Fruit fly (Drosophila melanogaster) ovary, adult (tissue): ENCODE results near the gene Or13a.

Experiments
- CG17801 ChIP-seq: fragments of 200-800 bp; optimal IDR thresholded peaks from 2 replicates; lab custom pipeline; 2019; ENCODE audit warnings: missing biosample characterization, mild to moderate bottlenecking, missing genetic modification characterization, moderate library complexity; ENCODE audit not compliant: partially characterized antibody

Or13a gene

DNA sequence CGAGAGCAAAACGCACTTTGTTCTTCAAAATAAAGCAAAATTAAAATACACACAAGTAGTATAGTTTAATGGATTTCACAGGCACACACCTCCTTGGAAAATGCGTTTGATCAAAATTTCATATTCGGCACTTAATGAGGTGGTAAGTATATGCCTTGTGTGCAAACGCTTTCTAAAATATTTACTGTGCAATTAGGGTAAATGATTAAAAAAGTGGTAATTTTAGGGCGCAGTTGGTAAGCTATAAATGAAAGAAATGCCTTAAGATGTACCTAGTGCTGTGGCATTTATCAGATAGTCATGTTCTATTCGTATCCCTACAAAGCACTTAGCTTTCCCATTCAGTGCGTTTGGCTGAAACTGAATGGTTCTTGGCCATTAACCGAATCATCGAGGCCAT is at the start of gene Or13a:
TSS of gene Or13a (plus strand) at position 301 of the 400 bp plus-strand sequence.
- TF ChIP-seq CG17801 (GFP tag; lab: Kevin White, UChicago): no peak

DNA sequence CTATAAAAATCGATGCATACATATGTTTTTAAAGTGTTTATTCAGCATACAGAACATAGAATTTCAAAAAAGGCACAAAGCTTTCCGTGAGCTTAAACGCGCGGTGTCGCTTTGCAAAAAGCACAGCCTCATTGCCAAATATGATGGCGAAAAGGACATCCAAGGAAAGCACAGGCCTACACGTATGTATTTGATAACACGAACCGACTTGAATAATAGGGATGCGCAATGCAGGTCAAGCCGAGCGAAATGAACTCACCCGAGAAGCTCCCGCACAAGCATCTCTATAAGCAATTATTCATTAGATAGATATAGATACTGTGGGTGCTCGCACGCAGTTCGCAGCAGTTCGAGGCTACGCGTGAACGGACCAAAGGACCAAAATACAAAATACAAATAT is 49.4 kb upstream of the Or13a start, which contains the start of gene Lcch3:
TSS of gene Lcch3 (plus strand) at position 301 of the 400 bp plus-strand sequence.
- no peak for TF ChIP-seq CG17801 (GFP tag; lab: Kevin White, UChicago)

DNA sequence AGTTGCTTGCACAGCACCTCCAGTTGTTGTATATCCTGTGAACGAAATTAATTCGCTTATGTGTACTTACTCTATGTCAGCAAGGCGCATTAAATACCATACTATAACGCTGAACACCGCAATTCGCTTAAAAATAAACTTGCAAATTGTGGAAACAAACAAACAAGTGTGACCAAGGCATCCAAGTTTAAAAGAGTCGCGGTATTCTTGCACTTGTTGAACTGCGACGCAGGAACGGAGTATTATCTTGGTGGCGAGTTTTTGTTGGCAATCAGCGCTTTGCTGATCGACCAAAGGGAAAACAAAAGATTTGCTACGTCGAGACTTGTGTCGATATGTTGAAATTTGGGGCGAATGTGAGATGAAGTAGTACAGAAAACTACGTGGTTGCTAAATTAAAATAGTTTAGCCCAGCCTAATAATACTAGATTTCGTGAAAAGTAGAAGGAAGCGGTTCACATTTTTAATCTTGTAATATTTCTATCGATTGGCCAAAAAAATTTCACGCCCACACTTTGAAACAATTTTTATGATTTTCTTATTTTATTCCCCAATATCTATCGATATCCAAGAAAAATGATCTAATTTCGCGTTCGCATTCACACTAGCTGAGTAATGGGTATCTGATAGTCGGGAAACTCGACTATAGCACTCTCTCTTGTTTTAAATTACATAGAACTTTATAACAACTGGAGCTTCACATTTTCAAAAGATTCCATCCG is 40.6 kb upstream of the Or13a start, which contains the start of gene Ranbp16:
TSS of gene Ranbp16 (minus strand) at position 364 of the 722 bp plus-strand sequence.
- TF ChIP-seq CG17801 (GFP tag; lab: Kevin White, UChicago): no peak

DNA sequence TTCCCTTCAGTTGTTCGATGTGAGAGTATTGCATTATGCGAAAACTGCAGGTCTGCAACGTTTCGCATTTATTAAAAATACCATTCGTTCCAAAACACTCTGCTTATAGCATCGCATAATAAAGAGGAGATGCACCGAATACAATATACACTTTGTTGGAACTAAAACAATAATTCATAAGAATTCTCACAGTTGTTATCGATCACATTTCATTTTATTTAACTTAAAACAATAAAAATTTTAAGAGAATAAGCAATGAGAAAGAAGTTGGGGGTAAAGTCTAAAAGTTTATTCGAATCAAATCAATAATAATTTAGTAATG is 40.0 kb upstream of the Or13a start:
- TF ChIP-seq CG17801 (GFP tag; lab: Kevin White, UChicago): no peak

DNA sequence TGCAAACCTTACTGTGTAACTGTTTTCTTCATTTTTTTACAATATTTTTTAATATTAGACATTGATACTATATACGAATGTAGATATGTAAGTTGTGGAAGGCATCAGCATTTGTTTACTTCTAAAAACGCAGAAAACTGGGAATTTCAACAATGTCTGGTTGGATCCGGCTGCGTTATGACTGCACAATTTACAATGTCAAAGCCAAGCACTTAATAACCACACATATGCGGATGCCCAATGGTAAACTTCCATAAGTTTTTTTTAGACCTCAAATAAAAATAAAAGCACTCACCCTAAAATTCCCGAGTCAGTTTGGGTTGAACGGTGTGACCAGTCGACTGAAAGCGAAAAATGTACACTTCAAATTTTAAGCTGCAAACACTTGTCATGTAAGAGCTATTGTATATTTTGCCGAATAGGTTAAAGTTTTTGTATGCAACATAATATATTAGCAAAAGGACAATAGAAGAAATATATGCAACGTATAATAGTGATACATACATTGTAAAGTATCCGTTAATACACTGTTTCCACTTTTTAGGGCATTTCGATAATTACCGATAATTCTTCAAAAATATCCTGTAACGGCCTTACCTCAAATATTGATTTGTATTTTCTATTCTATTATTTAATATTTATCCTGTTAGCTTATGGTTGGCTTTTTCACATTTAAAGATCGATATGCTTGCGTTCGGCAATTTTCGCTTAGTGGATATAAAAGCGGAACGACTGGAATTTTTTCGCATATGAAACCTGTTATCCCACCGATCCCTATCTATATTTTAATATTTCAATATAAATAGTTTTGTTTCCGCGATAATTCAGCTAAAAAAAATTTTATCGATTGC is 33.9 kb upstream of the Or13a start, which contains the start of gene Stim:
TSS of gene Stim (minus strand) at position 347 of the 851 bp plus-strand sequence.
- no peak for TF ChIP-seq CG17801 (GFP tag; lab: Kevin White, UChicago)

DNA sequence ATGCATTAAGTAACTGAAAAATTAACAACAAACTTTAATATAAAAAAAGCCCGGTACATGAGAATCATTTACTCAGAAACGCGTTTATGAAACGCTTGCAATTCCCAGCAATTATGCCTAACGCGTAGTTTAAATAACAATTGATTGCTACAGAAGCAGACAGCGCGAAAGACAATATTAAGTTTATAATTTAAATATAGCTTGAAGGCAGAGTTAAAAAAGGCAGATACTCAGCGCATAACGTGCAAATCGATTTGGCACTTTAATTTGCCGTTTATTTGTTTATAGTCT is 33.3 kb upstream of the Or13a start, which contains the start of gene CG8924:
TSS of gene CG8924 (plus strand) at position 122 of the 291 bp plus-strand sequence.
- no peak for TF ChIP-seq CG17801 (GFP tag; lab: Kevin White, UChicago)

DNA sequence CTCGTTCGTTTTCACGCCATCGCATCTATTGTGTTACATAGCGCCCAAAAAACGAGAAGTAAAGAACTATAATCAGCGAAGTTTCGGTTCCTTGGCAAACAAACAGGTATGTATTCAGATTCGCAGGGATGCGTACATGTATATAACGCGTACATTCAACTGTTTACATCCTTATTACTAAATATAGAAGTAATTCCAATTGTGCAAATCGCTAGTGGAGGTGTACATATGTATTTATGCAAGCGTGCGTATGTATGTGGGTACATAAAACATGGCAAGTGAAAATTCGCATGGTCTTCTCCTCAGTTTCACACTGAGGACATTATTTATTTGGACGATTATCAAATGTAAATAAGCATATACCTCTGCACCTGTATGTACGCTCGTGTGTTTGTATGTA is 32.7 kb upstream of the Or13a start:
- TF ChIP-seq CG17801 (GFP tag; lab: Kevin White, UChicago): no peak

DNA sequence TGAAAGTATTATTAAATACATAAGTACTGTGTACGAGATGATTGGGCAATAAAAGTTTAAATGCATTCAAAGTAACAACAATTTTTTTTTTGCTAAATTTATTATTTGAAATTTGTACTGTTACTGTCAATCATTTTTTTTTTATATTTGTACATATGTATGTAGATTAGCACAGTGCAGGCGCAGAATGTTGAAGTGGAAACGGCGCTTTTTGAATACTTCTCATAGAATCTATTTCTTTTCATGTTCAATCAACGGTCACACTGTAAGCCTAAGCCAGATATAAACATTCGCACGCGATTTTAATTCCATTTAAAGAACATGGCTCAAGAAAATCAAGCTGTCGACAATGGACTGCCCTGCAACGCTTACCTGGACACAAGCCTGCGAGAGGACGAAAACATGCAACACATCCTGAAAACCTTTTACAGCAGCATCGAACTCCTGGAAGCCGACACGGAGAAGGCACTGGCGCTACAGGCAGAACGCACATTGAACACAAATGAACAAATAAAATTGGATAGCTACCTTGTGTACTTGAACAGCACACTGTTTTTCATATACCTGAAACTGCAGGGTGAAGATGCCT is 29.4 kb upstream of the Or13a start, which contains the start of gene Rrp47:
TSS of gene Rrp47 (plus strand) at position 163 of the 589 bp plus-strand sequence.
- TF ChIP-seq CG17801 (GFP tag; lab: Kevin White, UChicago): no peak

DNA sequence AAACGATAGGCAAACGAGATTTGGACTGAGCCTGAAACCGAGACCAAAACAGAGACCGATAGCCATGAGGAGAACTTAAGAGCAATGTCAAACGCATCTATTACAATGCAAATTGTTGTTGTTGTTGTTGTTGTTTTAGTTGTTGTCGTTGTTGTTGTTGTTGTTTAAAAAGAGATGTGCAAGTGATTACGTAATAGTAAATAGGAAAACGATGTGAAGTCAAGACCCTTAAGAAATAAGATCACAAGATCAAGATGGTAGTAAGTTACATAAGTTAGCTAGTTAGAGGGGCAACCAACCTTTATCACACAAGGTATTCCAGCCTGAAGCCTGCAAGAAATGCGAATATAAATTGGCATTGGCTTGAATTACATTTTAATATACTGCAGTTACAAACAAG is 24.2 kb upstream of the Or13a start:
- TF ChIP-seq CG17801 (GFP tag; lab: Kevin White, UChicago): no peak

DNA sequence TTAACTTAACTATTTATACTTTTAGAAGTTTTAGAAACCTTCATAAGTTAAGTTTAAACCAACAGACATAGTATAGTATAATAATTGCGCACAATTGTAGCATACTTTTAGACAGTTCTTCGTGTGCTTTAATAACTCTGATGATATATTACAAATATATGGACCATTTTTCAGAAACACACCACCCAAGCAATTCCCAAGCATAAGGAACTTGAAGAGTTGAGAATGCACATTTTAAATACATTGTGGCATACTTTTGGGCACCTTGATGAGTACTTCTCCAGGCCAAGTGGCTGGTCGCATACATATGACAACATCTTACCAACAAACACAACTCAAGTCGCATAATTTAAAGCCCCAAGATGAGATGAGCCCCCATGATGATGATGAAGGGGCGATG is 4.6 kb upstream of the Or13a start:
- TF ChIP-seq CG17801 (GFP tag; lab: Kevin White, UChicago): no peak

DNA sequence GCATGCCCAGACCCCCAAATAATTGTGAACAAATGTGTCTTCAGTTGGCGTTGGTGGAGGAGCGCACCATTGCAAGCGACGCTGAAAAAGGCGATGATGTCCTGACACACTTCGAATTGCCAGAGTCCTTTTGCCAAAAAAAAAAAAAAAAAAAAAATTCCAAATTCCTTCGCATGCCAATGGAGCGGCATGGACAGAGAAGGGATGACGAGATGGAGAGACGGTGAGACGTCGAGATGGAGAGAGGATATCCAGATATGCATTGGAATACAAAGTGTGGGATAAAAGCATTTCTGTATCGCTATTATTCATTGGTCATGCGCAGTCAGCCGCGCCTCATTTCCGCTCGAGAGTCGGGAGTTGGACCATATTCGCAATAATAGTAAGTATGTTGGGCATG is 2.7 kb upstream of the Or13a start:
- TF ChIP-seq CG17801 (GFP tag; lab: Kevin White, UChicago): no peak

DNA sequence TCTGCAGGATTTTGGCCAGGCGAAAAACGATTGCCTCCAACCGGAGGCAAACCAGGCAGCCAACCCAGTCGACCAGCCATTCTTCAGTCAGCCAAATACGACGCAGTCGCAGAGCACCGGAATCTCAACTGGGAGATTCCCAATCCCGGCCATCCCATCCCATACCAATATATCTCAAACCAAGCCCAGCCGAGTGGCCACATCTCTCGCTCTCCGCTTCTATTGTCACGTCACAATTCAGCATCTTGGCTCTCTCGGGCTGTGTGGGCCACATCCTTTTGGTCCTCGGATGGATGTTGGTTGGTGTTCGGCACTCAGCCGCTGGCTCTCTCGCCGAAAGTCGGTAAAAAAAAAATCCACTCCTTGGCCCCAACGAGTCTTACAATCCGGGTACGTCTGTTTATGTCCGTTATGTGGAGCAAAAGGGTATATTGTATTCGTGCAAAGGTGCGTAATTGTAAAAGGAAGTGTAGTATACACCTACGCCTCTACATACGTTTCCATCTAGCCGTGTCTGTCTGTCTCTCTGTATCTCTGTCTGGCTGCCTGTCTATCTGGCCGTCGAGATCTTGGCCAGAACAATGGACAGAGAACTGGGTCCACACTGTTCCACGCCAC is 959 bp upstream of the Or13a start, which contains the start of gene mmd:
TSS of gene mmd (minus strand) at position 3 of the 618 bp plus-strand sequence.
- TF ChIP-seq CG17801 (GFP tag; lab: Kevin White, UChicago): no peak

DNA sequence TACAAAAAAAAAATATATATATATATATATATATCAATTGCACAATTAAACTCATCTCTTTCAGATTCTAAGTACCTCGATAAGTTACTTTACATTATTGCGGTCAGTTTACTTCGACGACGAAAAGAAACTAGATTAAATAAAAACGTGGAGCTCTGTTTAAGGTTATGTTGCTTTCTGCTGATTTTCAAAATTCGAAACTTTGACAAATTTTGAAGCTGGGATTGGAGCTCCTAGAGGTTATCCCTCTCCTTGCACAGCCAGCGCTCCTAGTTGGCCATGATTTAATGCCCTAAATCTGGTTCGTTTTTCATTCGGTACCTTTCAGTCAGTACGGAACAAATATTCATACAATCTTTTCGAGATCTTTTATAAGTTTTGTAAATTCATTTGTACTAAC is 2.3 kb downstream of the Or13a start, which contains the start of gene CG42766:
TSS of gene CG42766 (plus strand) at position 301 of the 400 bp plus-strand sequence.
- no peak for TF ChIP-seq CG17801 (GFP tag; lab: Kevin White, UChicago)

DNA sequence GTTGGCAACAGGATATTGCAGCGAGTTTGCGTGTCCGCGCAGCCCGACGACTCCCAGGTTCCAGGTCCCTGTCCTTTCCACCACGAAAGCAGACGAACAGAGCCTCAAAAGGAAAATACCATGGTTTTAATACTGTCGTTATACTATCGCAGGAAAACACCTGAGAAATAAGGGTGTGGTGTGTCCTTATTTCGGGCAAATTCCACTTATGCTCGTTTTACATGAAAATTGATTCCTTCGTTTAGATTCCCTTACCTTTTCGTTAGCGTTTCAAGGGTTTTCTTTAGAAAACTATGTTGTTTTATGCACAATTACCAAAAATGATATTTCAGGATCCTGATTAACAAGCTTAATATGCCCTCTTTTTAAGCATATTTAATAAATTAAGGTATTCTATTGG is 8.6 kb downstream of the Or13a start, which contains the start of gene Cep164:
TSS of gene Cep164 (minus strand) at position 101 of the 400 bp plus-strand sequence.
- no peak for TF ChIP-seq CG17801 (GFP tag; lab: Kevin White, UChicago)
